Worm (Caenorhabditis elegans) whole organism, L3 larva: ENCODE results near the gene letm-1.

Experiments
- R02D3.7 ChIP-seq: fragments of 150-350 bp; optimal IDR thresholded peaks from 2 replicates; lab custom pipeline; 2014; ENCODE audit warnings: missing biosample characterization, missing genetic modification characterization
- ZK546.5 ChIP-seq: sonication (generic microtip); optimal IDR thresholded peaks from 2 replicates; lab custom pipeline; 2017; ENCODE audit warnings: missing biosample characterization, missing genetic modification characterization
- aly-2 ChIP-seq: fragments of 150-350 bp; optimal IDR thresholded peaks from 2 replicates; lab custom pipeline; 2014; ENCODE audit warnings: missing biosample characterization, missing genetic modification characterization
- ama-1 ChIP-seq: fragments of 150-350 bp; optimal IDR thresholded peaks from 2 replicates; lab custom pipeline; 2018
- ceh-16 ChIP-seq: sonication (generic microtip); optimal IDR thresholded peaks from 2 replicates; lab custom pipeline; 2017; ENCODE audit warnings: missing biosample characterization, missing genetic modification characterization
- ceh-28 ChIP-seq: fragments of 150-350 bp; optimal IDR thresholded peaks from 2 replicates; lab custom pipeline; 2014; ENCODE audit warnings: missing biosample characterization, missing genetic modification reagents, missing genetic modification characterization
- ceh-82 ChIP-seq: fragments of 150-350 bp; optimal IDR thresholded peaks from 2 replicates; lab custom pipeline; 2014; ENCODE audit warnings: missing biosample characterization, missing genetic modification characterization
- ceh-9 ChIP-seq: sonication (generic microtip); optimal IDR thresholded peaks from 2 replicates; lab custom pipeline; 2018; ENCODE audit warnings: missing biosample characterization, missing genetic modification characterization
- egl-27 ChIP-seq: sonication (generic microtip); optimal IDR thresholded peaks from 4 replicates; lab custom pipeline; 2017; ENCODE audit warnings: missing biosample characterization, missing genetic modification reagents, missing genetic modification characterization
- egl-5 ChIP-seq: fragments of 150-350 bp; optimal IDR thresholded peaks from 2 replicates; lab custom pipeline; 2017; ENCODE audit warnings: missing biosample characterization, missing genetic modification reagents, missing genetic modification characterization, inconsistent platforms
- elt-1 ChIP-seq: fragments of 150-350 bp; optimal IDR thresholded peaks from 2 replicates; lab custom pipeline; 2014; ENCODE audit warnings: missing biosample characterization, missing genetic modification characterization
- elt-2 ChIP-seq: sonication (generic microtip); optimal IDR thresholded peaks from 2 replicates; lab custom pipeline; 2016; ENCODE audit warnings: missing genetic modification reagents, mild to moderate bottlenecking, missing genetic modification characterization, missing compliant biosample characterization
- fkh-10 ChIP-seq: sonication (generic microtip); optimal IDR thresholded peaks from 2 replicates; lab custom pipeline; 2017; ENCODE audit warnings: missing biosample characterization, missing genetic modification reagents, missing genetic modification characterization
- fkh-2 ChIP-seq: fragments of 150-350 bp; optimal IDR thresholded peaks from 2 replicates; lab custom pipeline; 2014; ENCODE audit warnings: missing biosample characterization, missing genetic modification reagents, missing genetic modification characterization
- fos-1 ChIP-seq: fragments of 150-350 bp; optimal IDR thresholded peaks from 2 replicates; lab custom pipeline; 2014; ENCODE audit warnings: missing biosample characterization, missing genetic modification characterization
- hmg-11 ChIP-seq: sonication (generic microtip); optimal IDR thresholded peaks from 2 replicates; lab custom pipeline; 2016; ENCODE audit warnings: missing genetic modification characterization, missing compliant biosample characterization
- jun-1 ChIP-seq: fragments of 150-350 bp; optimal IDR thresholded peaks from 2 replicates; lab custom pipeline; 2014; ENCODE audit warnings: missing biosample characterization, missing genetic modification reagents, missing genetic modification characterization
- lin-15B ChIP-seq: fragments of 150-350 bp; optimal IDR thresholded peaks from 2 replicates; lab custom pipeline; 2014; ENCODE audit warnings: missing biosample characterization, missing genetic modification characterization
- lin-39 ChIP-seq: fragments of 150-350 bp; optimal IDR thresholded peaks from 2 replicates; lab custom pipeline; 2018; ENCODE audit warnings: missing biosample characterization, missing genetic modification reagents, missing genetic modification characterization
- lsy-12 ChIP-seq: sonication (generic microtip); optimal IDR thresholded peaks from 2 replicates; lab custom pipeline; 2016; ENCODE audit warnings: mild to moderate bottlenecking, missing genetic modification characterization, missing compliant biosample characterization
- mdl-1 ChIP-seq: fragments of 150-350 bp; optimal IDR thresholded peaks from 2 replicates; lab custom pipeline; 2014; ENCODE audit warnings: missing biosample characterization, missing genetic modification characterization
- mml-1 ChIP-seq: fragments of 150-350 bp; sonication (generic microtip); optimal IDR thresholded peaks from 3 replicates; lab custom pipeline; 2014; ENCODE audit warnings: missing biosample characterization, missing genetic modification characterization
- nfya-1 ChIP-seq: sonication (generic microtip); optimal IDR thresholded peaks from 2 replicates; lab custom pipeline; 2017; ENCODE audit warnings: missing genetic modification characterization, mild to moderate bottlenecking, missing compliant biosample characterization, antibody characterized with exemption, moderate library complexity; ENCODE audit not compliant: insufficient read depth
- nhr-11 ChIP-seq: fragments of 150-350 bp; optimal IDR thresholded peaks from 2 replicates; lab custom pipeline; 2014; ENCODE audit warnings: missing biosample characterization, missing genetic modification characterization
- nhr-12 ChIP-seq: fragments of 150-350 bp; optimal IDR thresholded peaks from 2 replicates; lab custom pipeline; 2014; ENCODE audit warnings: missing biosample characterization, missing genetic modification characterization
- nhr-23 ChIP-seq: fragments of 150-350 bp; optimal IDR thresholded peaks from 2 replicates; lab custom pipeline; 2014; ENCODE audit warnings: missing biosample characterization, missing genetic modification reagents, missing genetic modification characterization
- nhr-25 ChIP-seq: sonication (generic microtip); optimal IDR thresholded peaks from 2 replicates; lab custom pipeline; 2017; ENCODE audit warnings: missing biosample characterization, missing genetic modification characterization
- nhr-28 ChIP-seq: fragments of 150-350 bp; optimal IDR thresholded peaks from 2 replicates; lab custom pipeline; 2014; ENCODE audit warnings: missing biosample characterization, missing genetic modification characterization
- nhr-43 ChIP-seq: sonication (generic microtip); optimal IDR thresholded peaks from 2 replicates; lab custom pipeline; 2016; ENCODE audit warnings: mild to moderate bottlenecking, missing genetic modification characterization, missing compliant biosample characterization; ENCODE audit not compliant: poor library complexity, severe bottlenecking
- nhr-77 ChIP-seq: fragments of 150-350 bp; optimal IDR thresholded peaks from 2 replicates; lab custom pipeline; 2014; ENCODE audit warnings: missing biosample characterization, missing genetic modification characterization
- pha-4 ChIP-seq: fragments of 150-350 bp; optimal IDR thresholded peaks from 2 replicates; lab custom pipeline; 2014; ENCODE audit warnings: missing biosample characterization, missing genetic modification reagents, missing genetic modification characterization
- pqm-1 ChIP-seq: fragments of 150-350 bp; optimal IDR thresholded peaks from 2 replicates; lab custom pipeline; 2017; ENCODE audit warnings: missing biosample characterization, missing genetic modification characterization, inconsistent platforms
- sea-2 ChIP-seq: fragments of 150-350 bp; sonication (generic microtip); optimal IDR thresholded peaks from 4 replicates; lab custom pipeline; 2014; ENCODE audit warnings: missing biosample characterization, missing genetic modification reagents, missing genetic modification characterization
- skn-1 ChIP-seq: fragments of 150-350 bp; optimal IDR thresholded peaks from 2 replicates; lab custom pipeline; 2014; ENCODE audit warnings: missing biosample characterization, missing genetic modification characterization
- snpc-4 ChIP-seq: fragments of 150-350 bp; optimal IDR thresholded peaks from 2 replicates; lab custom pipeline; 2014; ENCODE audit warnings: missing biosample characterization, missing genetic modification characterization
- tbx-2 ChIP-seq: sonication (generic microtip); optimal IDR thresholded peaks from 2 replicates; lab custom pipeline; 2016; ENCODE audit warnings: mild to moderate bottlenecking, missing genetic modification characterization, missing compliant biosample characterization
- unc-62 ChIP-seq: fragments of 150-350 bp; sonication (generic microtip); optimal IDR thresholded peaks from 4 replicates; lab custom pipeline; 2014; ENCODE audit warnings: missing biosample characterization, missing genetic modification reagents, missing genetic modification characterization
- zag-1 ChIP-seq: fragments of 150-350 bp; optimal IDR thresholded peaks from 2 replicates; lab custom pipeline; 2014; ENCODE audit warnings: missing biosample characterization, missing genetic modification characterization
- ztf-11 ChIP-seq: fragments of 150-350 bp; optimal IDR thresholded peaks from 2 replicates; lab custom pipeline; 2014; ENCODE audit warnings: missing biosample characterization, missing genetic modification characterization
- ztf-4 ChIP-seq: fragments of 150-350 bp; optimal IDR thresholded peaks from 2 replicates; lab custom pipeline; 2014; ENCODE audit warnings: missing biosample characterization, missing genetic modification characterization

Gene letm-1

DNA sequence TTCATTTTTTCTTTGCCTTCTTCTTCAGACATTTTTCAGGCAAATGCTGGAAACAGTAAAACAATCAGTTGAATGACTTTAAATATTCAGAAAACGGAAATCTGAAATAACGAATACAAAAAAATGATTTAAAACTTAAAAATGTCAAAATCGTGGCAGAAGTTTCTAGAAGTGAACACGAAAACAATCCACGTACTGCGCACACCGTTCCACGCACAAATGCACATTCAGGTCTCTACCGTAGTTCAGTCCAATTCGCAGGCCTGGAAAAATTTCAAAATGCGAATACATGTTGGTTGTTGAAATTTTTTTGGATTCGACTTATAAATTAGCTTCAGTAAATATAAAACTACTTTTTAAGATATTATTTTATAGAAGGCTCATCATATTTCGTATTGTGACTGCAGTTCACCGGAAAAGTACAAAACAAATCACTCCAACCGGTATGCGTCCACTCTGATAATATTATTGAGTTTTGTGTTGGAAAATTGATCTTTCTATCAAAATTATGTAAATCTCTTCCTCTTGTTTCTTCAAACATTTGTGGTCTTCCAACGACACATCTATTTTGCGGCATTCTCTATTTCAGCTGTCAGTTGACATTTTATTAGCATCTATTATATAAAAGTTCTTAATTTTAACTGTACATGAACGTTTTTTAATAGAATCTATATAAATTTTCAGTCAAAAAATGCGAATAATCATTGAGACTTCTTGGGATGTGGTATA is 11.0 kb downstream of the letm-1 start, which contains the start of the genes mip-2 and F58G11.4:
Gene mip-2 (minus strand): TSS at position 48 of the 729 bp plus-strand sequence.
Gene F58G11.4 (plus strand): TSS at position 679 of the 729 bp plus-strand sequence.
- TF ChIP-seq ceh-9 (no peak), ztf-4 (tag; lab: Kevin White, UChicago) (no peak), ztf-11 (tag; lab: Kevin White, UChicago) (no peak), tbx-2 (tag; lab: Kevin White, UChicago) (no peak), ceh-28 (tag; lab: Kevin White, UChicago) (no peak), nhr-28 (no peak), mdl-1 (tag; lab: Kevin White, UChicago) (no peak), zag-1 (no peak), sea-2 (GFP tag; lab: Kevin White, UChicago) (no peak), ceh-82 (tag; lab: Kevin White, UChicago) (no peak)

DNA sequence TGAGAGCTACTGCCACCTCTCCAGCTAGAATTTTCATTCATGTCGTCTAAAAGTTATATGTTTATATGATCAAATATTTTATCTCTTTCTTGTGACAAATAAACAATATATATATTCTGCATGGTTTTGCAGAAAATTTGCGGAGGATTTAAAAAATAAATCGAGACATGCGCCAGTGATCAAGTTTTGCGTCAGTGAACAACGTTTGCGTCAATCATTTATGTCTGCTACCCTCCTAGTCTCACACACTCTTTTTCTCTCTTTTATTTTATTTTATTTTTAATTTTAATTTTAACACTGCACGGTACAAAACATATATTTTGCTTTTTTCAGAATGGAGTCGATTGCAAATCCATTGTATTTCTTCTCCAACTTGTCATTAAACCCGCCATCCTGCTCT is 17.5 kb downstream of the letm-1 start, which contains the start of the genes tag-65 and ccz-1:
Gene tag-65 (minus strand): TSS at position 46 of the 400 bp plus-strand sequence.
Gene ccz-1 (plus strand): TSS at position 334 of the 400 bp plus-strand sequence.
- peak; percentile 37 for TF ChIP-seq fkh-10 (GFP tag; lab: Kevin White, UChicago)
- TF ChIP-seq egl-5: peak; percentile 65
- peak; percentile 27 for TF ChIP-seq pqm-1 (tag; lab: Kevin White, UChicago)
- no peak for TF ChIP-seq fos-1 (tag; lab: Kevin White, UChicago)
- TF ChIP-seq zag-1: no peak
- TF ChIP-seq ceh-82 (tag; lab: Kevin White, UChicago): peak; percentile 71
- no peak for TF ChIP-seq mdl-1 (tag; lab: Kevin White, UChicago)
- TF ChIP-seq ceh-28 (tag; lab: Kevin White, UChicago): peak; percentile 77
- peak; percentile 70 for TF ChIP-seq jun-1 (tag; lab: Kevin White, UChicago)
- TF ChIP-seq lin-39 (tag; lab: Kevin White, UChicago): peak; percentile 37
- peak; percentile 37 for TF ChIP-seq nhr-77 (tag; lab: Kevin White, UChicago)
- TF ChIP-seq skn-1: no peak
- TF ChIP-seq nhr-43 (tag; lab: Kevin White, UChicago): peak; percentile 92
- TF ChIP-seq R02D3.7: peak; percentile 81
- peak; percentile 53 for TF ChIP-seq elt-2 (tag; lab: Kevin White, UChicago)
- no peak for TF ChIP-seq unc-62 (GFP tag; lab: Kevin White, UChicago)
- no peak for TF ChIP-seq ztf-11 (tag; lab: Kevin White, UChicago)
- peak; percentile 35 for TF ChIP-seq nhr-25
- peak; percentile 80 for TF ChIP-seq tbx-2 (tag; lab: Kevin White, UChicago)
- TF ChIP-seq ceh-9: no peak
- peak; percentile 94 for TF ChIP-seq nhr-23 (tag; lab: Kevin White, UChicago)
- peak; percentile 87 for TF ChIP-seq nfya-1 (tag; lab: Kevin White, UChicago)
- no peak for TF ChIP-seq ceh-16 (tag; lab: Kevin White, UChicago)
- TF ChIP-seq nhr-12 (tag; lab: Kevin White, UChicago): no peak
- TF ChIP-seq pha-4 (tag; lab: Kevin White, UChicago): peak; percentile 94
- peak; percentile 91 for TF ChIP-seq lin-15B
- peak; percentile 33 for TF ChIP-seq ama-1 (lab: Kevin White, UChicago)
- no peak for TF ChIP-seq mml-1 (tag; lab: Kevin White, UChicago)
- TF ChIP-seq snpc-4 (tag; lab: Kevin White, UChicago): peak; percentile 79
- peak; percentile 42 for TF ChIP-seq lsy-12 (tag; lab: Kevin White, UChicago)
- TF ChIP-seq nhr-11 (tag; lab: Kevin White, UChicago): peak; percentile 11
- no peak for TF ChIP-seq aly-2 (tag; lab: Kevin White, UChicago)
- TF ChIP-seq hmg-11 (tag; lab: Kevin White, UChicago): no peak
- TF ChIP-seq elt-1: peak; percentile 3
- peak; percentile 40 for TF ChIP-seq egl-27 (tag; lab: Kevin White, UChicago)

DNA sequence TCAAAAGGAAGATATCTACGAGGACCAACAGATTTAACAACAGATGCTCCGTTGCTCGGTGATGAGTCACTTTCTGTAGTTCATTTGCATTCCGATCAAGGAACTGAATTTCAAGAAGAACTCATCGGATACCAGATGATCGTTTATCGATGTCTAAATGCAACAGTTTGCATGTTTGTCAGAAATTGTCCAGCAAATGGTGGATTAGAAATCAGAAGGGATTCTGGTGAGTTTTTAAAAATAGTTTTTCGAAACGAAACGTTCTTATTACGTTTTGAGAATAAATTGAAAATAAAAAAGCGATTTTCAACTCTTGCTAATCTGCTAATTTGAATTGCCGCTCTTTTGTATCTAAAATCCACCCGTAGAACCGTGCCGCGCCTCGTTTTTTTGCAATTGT is 18.8 kb downstream of the letm-1 start:
- TF ChIP-seq fkh-2 (no peak), snpc-4 (tag; lab: Kevin White, UChicago) (no peak), lsy-12 (tag; lab: Kevin White, UChicago) (no peak), nhr-12 (tag; lab: Kevin White, UChicago) (no peak), nhr-28 (no peak), ZK546.5 (tag; lab: Kevin White, UChicago) (no peak), nhr-77 (tag; lab: Kevin White, UChicago) (no peak)
